Fruit fly (Drosophila melanogaster) whole organism, prepupa: ENCODE measurements around the gene Rdh.

Experiments
- Blimp-1 ChIP-seq: fragments of 200-800 bp; sonication (Bioruptor generic); optimal IDR thresholded peaks from 3 replicates; lab custom pipeline; 2017; ENCODE audit warnings: missing biosample characterization, missing genetic modification characterization, mild to moderate bottlenecking, moderate library complexity, missing genetic modification reagents
- CG10669 ChIP-seq: fragments of 200-800 bp; sonication (Bioruptor generic); optimal IDR thresholded peaks from 3 replicates; lab custom pipeline; 2018; ENCODE audit warnings: missing biosample characterization, mild to moderate bottlenecking, missing genetic modification characterization, moderate library complexity
- CG1621 ChIP-seq: fragments of 200-800 bp; sonication (Bioruptor generic); optimal IDR thresholded peaks from 3 replicates; lab custom pipeline; 2018; ENCODE audit warnings: missing biosample characterization, mild to moderate bottlenecking, missing genetic modification characterization
- CG16779 ChIP-seq: fragments of 200-800 bp; sonication (Bioruptor generic); optimal IDR thresholded peaks from 3 replicates; lab custom pipeline; 2017; ENCODE audit warnings: missing biosample characterization, mild to moderate bottlenecking, missing genetic modification characterization
- CG3032 ChIP-seq: fragments of 200-800 bp; optimal IDR thresholded peaks from 2 replicates; lab custom pipeline; 2019; ENCODE audit warnings: missing biosample characterization, mild to moderate bottlenecking, missing genetic modification characterization, moderate library complexity
- CG32006 ChIP-seq: fragments of 200-800 bp; sonication (Bioruptor generic); optimal IDR thresholded peaks from 3 replicates; lab custom pipeline; 2017; ENCODE audit warnings: missing biosample characterization, mild to moderate bottlenecking, missing genetic modification characterization
- CG3919 ChIP-seq: fragments of 200-800 bp; sonication (Bioruptor generic); optimal IDR thresholded peaks from 3 replicates; lab custom pipeline; 2016; ENCODE audit warnings: missing biosample characterization, missing genetic modification characterization
- CG6163 ChIP-seq: fragments of 200-800 bp; sonication (Bioruptor generic); IDR thresholded peaks from 3 replicates; pipeline ENCODE4 v1.3.6; 2022; ENCODE audit warnings: missing biosample characterization, missing genetic modification characterization
- CG6276 ChIP-seq: fragments of 200-800 bp; sonication (Bioruptor generic); optimal IDR thresholded peaks from 2 replicates; lab custom pipeline; 2017; ENCODE audit warnings: missing biosample characterization, mild to moderate bottlenecking, missing genetic modification characterization
- CG6808 ChIP-seq: fragments of 200-800 bp; sonication (Bioruptor generic); optimal IDR thresholded peaks from 3 replicates; lab custom pipeline; 2017; ENCODE audit warnings: missing biosample characterization, missing genetic modification characterization, mild to moderate bottlenecking, moderate library complexity, missing genetic modification reagents
- CG8319 ChIP-seq: fragments of 200-800 bp; sonication (Bioruptor generic); optimal IDR thresholded peaks from 3 replicates; lab custom pipeline; 2016; ENCODE audit warnings: missing biosample characterization, missing genetic modification characterization
- CG9139 ChIP-seq: fragments of 200-800 bp; sonication (Bioruptor generic); optimal IDR thresholded peaks from 3 replicates; lab custom pipeline; 2017; ENCODE audit warnings: missing biosample characterization, mild to moderate bottlenecking, missing genetic modification characterization
- Eip75B ChIP-seq: fragments of 200-800 bp; sonication (Bioruptor generic); optimal IDR thresholded peaks from 3 replicates; lab custom pipeline; 2016; ENCODE audit warnings: missing biosample characterization, missing genetic modification characterization
- Eip78C ChIP-seq: fragments of 200-800 bp; sonication (Bioruptor generic); peaks from one replicate; lab custom pipeline; 2016; ENCODE audit warnings: missing biosample characterization, missing genetic modification characterization
- Eip93F ChIP-seq: fragments of 200-800 bp; sonication (Bioruptor generic); optimal IDR thresholded peaks from 2 replicates; lab custom pipeline; 2016; ENCODE audit warnings: missing biosample characterization, mild to moderate bottlenecking, missing genetic modification characterization
- Ets96B ChIP-seq: fragments of 200-800 bp; optimal IDR thresholded peaks from 2 replicates; lab custom pipeline; 2019; ENCODE audit warnings: missing biosample characterization, mild to moderate bottlenecking, missing genetic modification characterization, moderate library complexity
- Gug ChIP-seq: fragments of 200-800 bp; sonication (Bioruptor generic); IDR thresholded peaks from 2 replicates; pipeline ENCODE4 v1.3.6; 2022; ENCODE audit warnings: missing biosample characterization, missing genetic modification characterization
- Hr38 ChIP-seq: sonication (Bioruptor generic); optimal IDR thresholded peaks from 2 replicates; lab custom pipeline; 2016; ENCODE audit warnings: missing biosample characterization, missing genetic modification characterization
- Lpt ChIP-seq: fragments of 200-800 bp; sonication (Bioruptor generic); optimal IDR thresholded peaks from 3 replicates; lab custom pipeline; 2016; ENCODE audit warnings: missing biosample characterization, missing genetic modification characterization
- OdsH ChIP-seq: fragments of 200-800 bp; sonication (Bioruptor generic); optimal IDR thresholded peaks from 3 replicates; lab custom pipeline; 2016; ENCODE audit warnings: missing biosample characterization, missing genetic modification characterization
- Smox ChIP-seq: fragments of 200-800 bp; sonication (Bioruptor generic); optimal IDR thresholded peaks from 3 replicates; lab custom pipeline; 2016; ENCODE audit warnings: missing biosample characterization, missing genetic modification characterization
- Sox102F ChIP-seq: fragments of 200-800 bp; sonication (Bioruptor generic); optimal IDR thresholded peaks from 2 replicates; lab custom pipeline; 2016; ENCODE audit warnings: missing biosample characterization, mild to moderate bottlenecking, missing genetic modification characterization
- Sox14 ChIP-seq: fragments of 200-800 bp; sonication (Bioruptor generic); optimal IDR thresholded peaks from 3 replicates; lab custom pipeline; 2016; ENCODE audit warnings: missing biosample characterization, missing genetic modification characterization
- achi ChIP-seq: fragments of 200-800 bp; sonication (Bioruptor generic); optimal IDR thresholded peaks from 3 replicates; lab custom pipeline; 2016; ENCODE audit warnings: missing biosample characterization, missing genetic modification characterization
- acj6 ChIP-seq: fragments of 200-800 bp; sonication (Bioruptor generic); optimal IDR thresholded peaks from 3 replicates; lab custom pipeline; 2016; ENCODE audit warnings: missing biosample characterization, missing genetic modification characterization
- cyc ChIP-seq: fragments of 200-800 bp; sonication (Bioruptor generic); optimal IDR thresholded peaks from 3 replicates; lab custom pipeline; 2016; ENCODE audit warnings: missing biosample characterization, missing genetic modification characterization
- dac ChIP-seq: fragments of 200-800 bp; sonication (Bioruptor generic); optimal IDR thresholded peaks from 2 replicates; lab custom pipeline; 2017; ENCODE audit warnings: missing biosample characterization, mild to moderate bottlenecking, missing genetic modification characterization
- dsx ChIP-seq: fragments of 200-800 bp; optimal IDR thresholded peaks from 3 replicates; lab custom pipeline; 2019; ENCODE audit warnings: missing biosample characterization, mild to moderate bottlenecking, missing genetic modification characterization, moderate library complexity; ENCODE audit not compliant: poor library complexity, severe bottlenecking
- eg ChIP-seq: fragments of 200-800 bp; sonication (Bioruptor generic); IDR thresholded peaks from 3 replicates; pipeline ENCODE4 v1.3.6; 2022; ENCODE audit warnings: missing biosample characterization, missing genetic modification characterization
- esn ChIP-seq: fragments of 200-800 bp; sonication (Bioruptor generic); optimal IDR thresholded peaks from 2 replicates; lab custom pipeline; 2016; ENCODE audit warnings: missing biosample characterization, mild to moderate bottlenecking, missing genetic modification characterization, moderate library complexity
- fkh ChIP-seq: fragments of 200-800 bp; sonication (Bioruptor generic); optimal IDR thresholded peaks from 3 replicates; lab custom pipeline; 2017; ENCODE audit warnings: missing biosample characterization, mild to moderate bottlenecking, missing genetic modification characterization, moderate library complexity
- lz ChIP-seq: fragments of 200-800 bp; sonication (Bioruptor generic); optimal IDR thresholded peaks from 3 replicates; lab custom pipeline; 2016; ENCODE audit warnings: missing biosample characterization, missing genetic modification characterization
- pdm3 ChIP-seq: fragments of 200-800 bp; sonication (Bioruptor generic); optimal IDR thresholded peaks from 3 replicates; lab custom pipeline; 2016; ENCODE audit warnings: missing biosample characterization, missing genetic modification characterization
- salr ChIP-seq, 2 experiments: fragments of 200-800 bp; sonication (Bioruptor generic); optimal IDR thresholded peaks; 3 replicates each; lab custom pipeline; 2016 to 2018; ENCODE audit warnings: missing biosample characterization in 2 of 2, missing genetic modification characterization in 2 of 2, mild to moderate bottlenecking in 1 of 2
- ss ChIP-seq, 2 experiments: fragments of 200-800 bp; sonication (Bioruptor generic); optimal IDR thresholded peaks; 2 replicates in 1 of 2; 3 replicates in 1 of 2; lab custom pipeline; 2017 to 2018; ENCODE audit warnings: mild to moderate bottlenecking in 2 of 2, missing biosample characterization in 2 of 2, missing genetic modification characterization in 2 of 2, moderate library complexity in 1 of 2
- topi ChIP-seq: fragments of 200-800 bp; sonication (Bioruptor generic); optimal IDR thresholded peaks from 3 replicates; lab custom pipeline; 2016; ENCODE audit warnings: missing biosample characterization, missing genetic modification characterization

Gene Rdh

DNA sequence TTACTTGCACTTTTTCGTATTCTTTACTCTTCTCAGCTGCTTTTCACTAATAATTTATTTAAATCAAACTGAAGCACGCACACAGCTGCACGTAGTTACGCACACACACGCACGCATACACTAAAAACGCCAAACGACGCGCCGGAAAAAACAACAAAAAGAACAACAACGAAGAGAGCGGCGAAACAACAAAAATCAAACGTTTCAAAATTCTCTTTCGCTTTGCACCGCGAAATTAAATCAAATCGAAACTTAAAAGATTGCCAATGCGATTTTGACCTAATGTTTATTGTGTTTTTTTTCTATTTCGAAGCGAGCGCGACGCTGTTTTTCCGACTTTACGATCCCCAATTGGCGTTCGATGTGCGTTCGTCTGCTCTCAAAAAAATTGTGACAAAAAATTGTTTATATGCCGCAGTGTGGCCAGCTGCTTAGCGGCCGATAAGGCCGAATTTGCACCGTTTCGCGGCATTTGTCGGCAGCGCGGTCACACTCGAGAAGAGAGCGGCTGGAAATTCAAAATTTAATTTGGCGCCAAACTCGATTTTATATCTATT is 37.6 kb upstream of the Rdh start (continued):
- TF ChIP-seq CG16779 (tag; lab: Kevin White, UChicago): peak; percentile 66
- TF ChIP-seq CG32006 (GFP tag; lab: Kevin White, UChicago): peak; percentile 37
- peak; percentile 13 for TF ChIP-seq Smox (GFP tag; lab: Kevin White, UChicago)
- peak; percentile 15 for TF ChIP-seq lz (GFP tag; lab: Kevin White, UChicago)
- TF ChIP-seq CG8319 (GFP tag; lab: Kevin White, UChicago): no peak
- peak; percentile 28 for TF ChIP-seq pdm3 (GFP tag; lab: Kevin White, UChicago)
- peak; percentile 66 for TF ChIP-seq CG6808 (GFP tag; lab: Kevin White, UChicago)
- no peak for TF ChIP-seq Hr38 (GFP tag; lab: Kevin White, UChicago)
- TF ChIP-seq CG3032: peak; percentile 2
- peak; percentile 23 for TF ChIP-seq CG9139 (GFP tag; lab: Kevin White, UChicago)
- no peak for TF ChIP-seq Eip93F (GFP tag; lab: Kevin White, UChicago)
- TF ChIP-seq Gug: no peak
- no peak for TF ChIP-seq dac (GFP tag; lab: Kevin White, UChicago)
- no peak for TF ChIP-seq OdsH
- TF ChIP-seq achi (GFP tag; lab: Kevin White, UChicago): peak; percentile 12

DNA sequence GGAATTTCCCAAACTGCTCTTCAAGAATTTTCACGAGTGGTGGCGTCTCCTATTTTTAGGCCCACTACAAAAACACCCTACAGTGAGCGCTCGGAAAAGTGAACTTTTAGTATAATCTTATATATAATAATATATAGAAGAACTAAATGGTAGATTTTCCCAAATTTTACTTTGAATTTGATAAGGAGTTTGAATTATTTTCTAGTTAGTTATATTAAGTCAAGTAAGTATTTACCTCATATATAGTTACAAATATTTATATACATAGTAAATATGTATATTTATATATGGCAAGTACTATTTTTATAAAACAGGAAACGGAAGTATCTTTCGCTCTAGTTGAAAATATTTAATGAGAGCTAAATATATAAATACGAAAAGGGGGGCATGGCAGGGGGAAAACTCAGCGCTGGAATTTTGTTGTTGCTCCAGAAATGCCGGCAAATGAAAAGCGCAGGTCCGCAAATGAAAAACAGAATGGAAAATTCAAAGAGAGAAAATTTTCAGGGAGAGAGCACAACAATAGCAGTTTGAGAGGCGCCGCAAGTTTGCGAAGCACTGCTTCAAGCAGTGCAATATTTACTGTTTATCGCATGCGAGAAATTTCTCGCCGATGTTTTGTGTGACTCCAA is 36.3 kb upstream of the Rdh start:
- TF ChIP-seq acj6 (GFP tag; lab: Kevin White, UChicago) (no peak), eg (GFP tag; lab: Robert Waterston, UW) (peak; percentile 34; the same call in 1 of the 3 replicates), Lpt (GFP tag; lab: Kevin White, UChicago) (no peak), CG6276 (peak; percentile 8), CG10669 (GFP tag; lab: Kevin White, UChicago) (no peak), OdsH (peak; percentile 2), Sox14 (no peak), Eip78C (GFP tag; lab: Kevin White, UChicago) (peak; percentile 62), Blimp-1 (GFP tag; lab: Kevin White, UChicago) (no peak), cyc (GFP tag; lab: Kevin White, UChicago) (no peak), CG6163 (GFP tag; lab: Robert Waterston, UW) (no peak), salr (GFP tag; optimal IDR thresholded peaks at IDR 0.05; lab: Kevin White, UChicago) (no peak), CG16779 (tag; lab: Kevin White, UChicago) (no peak), Eip75B (GFP tag; lab: Kevin White, UChicago) (no peak), esn (no peak), Sox102F (no peak), CG3919 (GFP tag; lab: Kevin White, UChicago) (no peak), fkh (GFP tag; lab: Kevin White, UChicago) (peak; percentile 36), Ets96B (tag; lab: Kevin White, UChicago) (no peak), ss (GFP tag; optimal IDR thresholded peaks at IDR 0.05; lab: Kevin White, UChicago) (no peak)
- TF ChIP-seq, all 60 proteins: peak for 5

dm6 chr3L:3790504-3790903 is 34.7 kb upstream of the Rdh start, which contains the start of gene CG32266:
Gene CG32266 (plus strand): TSS chr3L:3790804.
- TF ChIP-seq dsx (GFP tag; lab: Kevin White, UChicago) (no peak), Sox14 (no peak), cyc (GFP tag; lab: Kevin White, UChicago) (no peak), ss (GFP tag; optimal IDR thresholded peaks at IDR 0.05; lab: Kevin White, UChicago) (no peak), Ets96B (tag; lab: Kevin White, UChicago) (no peak), Gug (no peak), Blimp-1 (GFP tag; lab: Kevin White, UChicago) (no peak), CG1621 (no peak), esn (no peak), CG6276 (no peak), topi (GFP tag; lab: Kevin White, UChicago) (no peak)
- TF ChIP-seq, all 60 proteins: peak for 0
